Fruit fly (Drosophila melanogaster): ENCODE measurements around the gene CG34331.

The CG34331 gene

dm6 chrX:20173464-20173995 lies 51.3 kb downstream of the CG34331 start, which contains the start of gene AnxB10 (continued):
- TF ChIP-seq CG16779 (tag; optimal IDR thresholded peaks at IDR 0.05) = peak; percentile 87
- TF ChIP-seq CG11294 (GFP tag; IDR thresholded peaks at IDR 0.05) = peak; percentile 88
- peak; percentile 83 for TF ChIP-seq Blimp-1 (GFP tag; optimal IDR thresholded peaks at IDR 0.05)
- TF ChIP-seq CG32006 (GFP tag; optimal IDR thresholded peaks at IDR 0.05) = peak; percentile 97
- TF ChIP-seq esn (GFP tag; optimal IDR thresholded peaks at IDR 0.05) = peak; percentile 96
- TF ChIP-seq dsx (GFP tag; optimal IDR thresholded peaks at IDR 0.05; ENCODE audit: poor library complexity, severe bottlenecking) = peak; percentile 84
- TF ChIP-seq CG15336 (GFP tag; IDR thresholded peaks at IDR 0.05) = peak; percentile 95
- peak; percentile 69 to 94 for TF ChIP-seq salr (GFP tag; optimal IDR thresholded peaks at IDR 0.05)
- TF ChIP-seq OdsH (GFP tag; optimal IDR thresholded peaks at IDR 0.05) = peak; percentile 96
- TF ChIP-seq Hr39 (GFP tag; optimal IDR thresholded peaks at IDR 0.05) = peak; percentile 94
- peak; percentile 90 for TF ChIP-seq dac (GFP tag; optimal IDR thresholded peaks at IDR 0.05)
- peak; percentile 98 for TF ChIP-seq svp (GFP tag)
- peak; percentile 96 for TF ChIP-seq net (GFP tag; optimal IDR thresholded peaks at IDR 0.05)
- peak; percentile 90 for TF ChIP-seq Gug (GFP tag; IDR thresholded peaks at IDR 0.05)
- TF ChIP-seq lz (GFP tag; optimal IDR thresholded peaks at IDR 0.05) = peak; percentile 96
- peak; percentile 86; the same call in 2 of the 3 replicates for TF ChIP-seq eg (GFP tag; IDR thresholded peaks at IDR 0.05)
- TF ChIP-seq CG3919 (GFP tag; optimal IDR thresholded peaks at IDR 0.05) = peak; percentile 96
- peak; percentile 91 for TF ChIP-seq Lpt (GFP tag; optimal IDR thresholded peaks at IDR 0.05)
- TF ChIP-seq CG8319 (GFP tag; optimal IDR thresholded peaks at IDR 0.05) = peak; percentile 94
- TF ChIP-seq CG34406 (GFP tag; optimal IDR thresholded peaks at IDR 0.05) = peak; percentile 95
- TF ChIP-seq CG6276 (GFP tag; optimal IDR thresholded peaks at IDR 0.05) = peak; percentile 93
- TF ChIP-seq ss (GFP tag; optimal IDR thresholded peaks at IDR 0.05) = peak; percentile 82 to 92
- TF ChIP-seq Ets96B (tag; optimal IDR thresholded peaks at IDR 0.05) = peak; percentile 92
